Worm (Caenorhabditis elegans): ENCODE results near the gene nhr-227.

Gene nhr-227

DNA sequence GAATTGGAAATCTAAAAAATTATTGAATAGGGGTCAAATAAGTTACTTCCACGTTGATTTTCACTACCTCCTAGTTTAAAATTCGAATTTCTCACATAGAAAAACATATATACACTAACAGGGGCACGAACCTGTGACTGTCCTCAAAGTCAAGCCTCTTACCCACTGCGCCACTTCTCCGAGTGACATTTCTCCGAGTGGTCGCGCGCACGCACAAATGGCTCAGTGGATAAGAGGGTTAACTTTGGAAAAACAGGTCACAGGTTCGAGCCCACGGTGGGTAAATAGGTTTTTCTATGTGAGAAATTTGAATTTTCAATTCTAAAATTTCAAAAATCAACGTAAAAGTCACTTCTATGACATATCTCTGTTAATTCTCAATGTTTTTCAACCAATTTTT is 8.0 kb upstream of the nhr-227 start:
- TF ChIP-seq lsy-2 (tag; optimal IDR thresholded peaks at IDR 0.05), result no peak
- TF ChIP-seq unc-120 (tag; optimal IDR thresholded peaks at IDR 0.05; ENCODE audit: poor library complexity, severe bottlenecking), result no peak
- TF ChIP-seq unc-62 (GFP tag; optimal IDR thresholded peaks at IDR 0.05), result no peak
- TF ChIP-seq mab-5 (tag; optimal IDR thresholded peaks at IDR 0.05), result no peak
- TF ChIP-seq hlh-1 (tag; optimal IDR thresholded peaks at IDR 0.05), result no peak
- no peak for TF ChIP-seq ces-1 (GFP tag; optimal IDR thresholded peaks at IDR 0.05)
- no peak for TF ChIP-seq nhr-2 (tag; optimal IDR thresholded peaks at IDR 0.05)
- TF ChIP-seq cnd-1 (tag; optimal IDR thresholded peaks at IDR 0.05), result no peak
- no peak for TF ChIP-seq mep-1 (tag; optimal IDR thresholded peaks at IDR 0.05)

DNA sequence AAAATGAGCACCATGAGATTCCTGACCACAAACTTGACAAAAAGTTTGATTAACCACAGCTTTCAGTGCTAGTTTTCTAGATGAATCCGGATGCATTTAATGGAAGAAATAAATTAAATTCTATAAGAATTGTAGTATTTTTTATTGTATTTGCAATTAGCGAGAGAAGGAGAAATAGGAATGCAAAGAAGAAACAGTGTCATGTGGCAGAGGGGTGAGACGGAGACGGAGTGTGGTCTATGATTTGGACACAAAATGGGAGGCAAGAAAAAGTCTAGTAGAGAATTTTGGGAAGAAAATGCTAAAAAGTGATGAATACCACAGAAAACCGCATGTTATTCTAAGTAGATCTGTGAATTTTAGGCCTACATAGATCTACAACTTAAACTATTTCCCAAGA is 7.2 kb upstream of the nhr-227 start, which contains the start of gene nhr-59:
TSS of gene nhr-59 (minus strand) at position 214 of the 400 bp plus-strand sequence.
- TF ChIP-seq sptf-1 (tag; optimal IDR thresholded peaks at IDR 0.05), result no peak
- TF ChIP-seq ces-1 (GFP tag; optimal IDR thresholded peaks at IDR 0.05), result peak; percentile 19
- TF ChIP-seq hlh-1 (tag; optimal IDR thresholded peaks at IDR 0.05), result no peak
- TF ChIP-seq lin-13 (tag; optimal IDR thresholded peaks at IDR 0.05), result no peak
- TF ChIP-seq drap-1 (GFP tag; optimal IDR thresholded peaks at IDR 0.05), result no peak

DNA sequence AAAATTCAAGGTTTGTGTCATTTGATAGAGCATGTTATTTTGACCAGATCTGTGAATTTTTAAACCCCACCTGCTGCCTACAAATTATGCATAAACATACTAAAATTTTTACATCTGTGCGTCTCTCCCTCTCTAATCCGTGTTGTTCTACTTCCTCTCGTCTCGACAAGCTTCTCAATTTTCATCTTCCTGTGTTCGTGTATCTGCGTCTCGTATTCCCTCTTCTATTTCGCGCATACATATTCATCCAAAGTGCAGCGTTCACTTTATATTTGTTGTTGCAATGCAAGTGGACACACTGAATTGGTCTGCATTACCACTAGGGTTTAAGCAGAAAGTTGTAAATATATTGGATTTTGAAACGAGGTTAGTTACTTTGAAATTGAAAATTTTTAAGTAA is 6.7 kb upstream of the nhr-227 start, which contains the start of gene fbxa-137:
TSS of gene fbxa-137 (plus strand) at position 274 of the 400 bp plus-strand sequence.
- TF ChIP-seq ztf-11 (tag; optimal IDR thresholded peaks at IDR 0.05) (no peak), nhr-28 (tag; optimal IDR thresholded peaks at IDR 0.05) (no peak), zip-8 (tag; optimal IDR thresholded peaks at IDR 0.05) (no peak), unc-62 (GFP tag; optimal IDR thresholded peaks at IDR 0.05) (no peak), mls-2 (tag; optimal IDR thresholded peaks at IDR 0.05) (peak; percentile 6), nhr-76 (tag; optimal IDR thresholded peaks at IDR 0.05) (no peak), ces-1 (GFP tag; optimal IDR thresholded peaks at IDR 0.05) (peak; percentile 50), tbx-8 (GFP tag; optimal IDR thresholded peaks at IDR 0.05) (no peak), pha-4 (tag; optimal IDR thresholded peaks at IDR 0.05) (peak; percentile 41)

DNA sequence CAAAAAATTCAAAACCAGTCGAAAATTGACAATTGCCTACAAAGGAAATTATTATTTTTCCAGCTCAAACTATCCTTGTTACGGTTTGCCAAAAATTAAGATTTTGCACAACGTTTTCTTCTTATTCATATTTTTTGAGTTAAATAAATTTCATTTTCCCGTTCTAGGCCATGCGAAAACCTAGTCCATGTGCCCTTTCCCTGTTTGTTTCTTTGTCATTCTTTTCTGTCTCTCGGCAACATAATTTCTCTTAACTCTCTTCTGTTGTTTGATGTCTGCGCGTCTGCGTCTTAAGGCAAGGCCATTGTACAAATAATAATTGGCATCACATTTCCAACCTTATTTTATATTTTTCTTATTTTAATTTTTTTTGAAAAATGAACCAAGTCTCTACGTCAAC is 3.7 kb upstream of the nhr-227 start, which contains the start of gene nhr-228:
TSS of gene nhr-228 (plus strand) at position 261 of the 400 bp plus-strand sequence.
- TF ChIP-seq drap-1 (GFP tag; optimal IDR thresholded peaks at IDR 0.05) (no peak), sptf-1 (tag; optimal IDR thresholded peaks at IDR 0.05) (no peak), unc-39 (tag; optimal IDR thresholded peaks at IDR 0.05) (no peak), nhr-237 (tag; optimal IDR thresholded peaks at IDR 0.05) (peak; percentile 34), cnd-1 (tag; optimal IDR thresholded peaks at IDR 0.05) (no peak), bed-3 (GFP tag; optimal IDR thresholded peaks at IDR 0.05) (no peak), nhr-76 (tag; optimal IDR thresholded peaks at IDR 0.05) (no peak), nhr-12 (tag; optimal IDR thresholded peaks at IDR 0.05) (no peak), snpc-4 (tag; optimal IDR thresholded peaks at IDR 0.05) (no peak), pha-4 (tag; optimal IDR thresholded peaks at IDR 0.05) (peak; percentile 14), ceh-39 (tag; optimal IDR thresholded peaks at IDR 0.05) (no peak), blmp-1 (tag; optimal IDR thresholded peaks at IDR 0.05) (no peak), lsy-2 (tag; optimal IDR thresholded peaks at IDR 0.05) (no peak), ceh-43 (GFP tag; optimal IDR thresholded peaks at IDR 0.05) (no peak), tbx-8 (GFP tag; optimal IDR thresholded peaks at IDR 0.05) (no peak), mep-1 (tag; optimal IDR thresholded peaks at IDR 0.05) (peak; percentile 40), mab-5 (tag; optimal IDR thresholded peaks at IDR 0.05) (no peak), elt-3 (tag; optimal IDR thresholded peaks at IDR 0.05) (no peak), unc-120 (tag; optimal IDR thresholded peaks at IDR 0.05; ENCODE audit: poor library complexity, severe bottlenecking) (no peak), lin-13 (tag; optimal IDR thresholded peaks at IDR 0.05) (no peak), ztf-11 (tag; optimal IDR thresholded peaks at IDR 0.05) (no peak), mls-2 (tag; optimal IDR thresholded peaks at IDR 0.05) (no peak), nhr-28 (tag; optimal IDR thresholded peaks at IDR 0.05) (no peak), ham-2 (GFP tag; optimal IDR thresholded peaks at IDR 0.05) (no peak), hlh-1 (tag; optimal IDR thresholded peaks at IDR 0.05) (no peak), M03D4.4 (tag; optimal IDR thresholded peaks at IDR 0.05) (no peak), sem-2 (GFP tag; optimal IDR thresholded peaks at IDR 0.05) (no peak), elt-1 (tag; optimal IDR thresholded peaks at IDR 0.05; ENCODE audit: borderline replicate concordance, insufficient read depth) (no peak), unc-62 (GFP tag; optimal IDR thresholded peaks at IDR 0.05) (no peak), nhr-2 (tag; optimal IDR thresholded peaks at IDR 0.05) (no peak), ceh-83 (GFP tag; optimal IDR thresholded peaks at IDR 0.05) (peak; percentile 3), ces-1 (GFP tag; optimal IDR thresholded peaks at IDR 0.05) (peak; percentile 43), flh-1 (GFP tag; optimal IDR thresholded peaks at IDR 0.05) (no peak), zip-8 (tag; optimal IDR thresholded peaks at IDR 0.05) (no peak), lin-32 (GFP tag; optimal IDR thresholded peaks at IDR 0.05) (no peak)
